Fruit fly (Drosophila melanogaster): ENCODE measurements around the gene CG2680.

- TF ChIP-seq CG17912 (GFP tag; optimal IDR thresholded peaks at IDR 0.05) (no peak), CG10565 (GFP tag; optimal IDR thresholded peaks at IDR 0.05) (no peak), vfl (GFP tag; optimal IDR thresholded peaks at IDR 0.05) (no peak), ATbp (GFP tag; optimal IDR thresholded peaks at IDR 0.05) (no peak), CG2889 (GFP tag; IDR thresholded peaks at IDR 0.05) (no peak), gfzf (GFP tag; optimal IDR thresholded peaks at IDR 0.05) (no peak), Nf-YC (tag; optimal IDR thresholded peaks at IDR 0.05) (no peak), CG6765 (GFP tag; optimal IDR thresholded peaks at IDR 0.05) (no peak), NC2β (GFP tag; optimal IDR thresholded peaks at IDR 0.05) (no peak)
These were observed 24.4 kb downstream of the CG2680 start, which contains the start of gene CG2652 for dm6 chrX:2682832-2683231.

Data from whole organism, embryonic.